Fruit fly (Drosophila melanogaster) whole organism, embryonic: ENCODE data around the gene CG10301.

Experiments used
- Abd-B ChIP-seq: fragments of 200-800 bp; sonication (Bioruptor generic); optimal IDR thresholded peaks from 2 replicates; lab custom pipeline; 2018; ENCODE audit warnings: missing biosample characterization, mild to moderate bottlenecking, missing genetic modification characterization, moderate library complexity
- BtbVII ChIP-seq: fragments of 200-800 bp; sonication (Bioruptor generic); optimal IDR thresholded peaks from 3 replicates; lab custom pipeline; 2017; ENCODE audit warnings: missing biosample characterization, mild to moderate bottlenecking, missing genetic modification characterization
- CG12071 ChIP-seq: fragments of 200-800 bp; sonication (Bioruptor generic); optimal IDR thresholded peaks from 3 replicates; lab custom pipeline; 2018; ENCODE audit warnings: missing biosample characterization, mild to moderate bottlenecking, missing genetic modification characterization
- CG12219 ChIP-seq: fragments of 200-800 bp; sonication (Bioruptor generic); optimal IDR thresholded peaks from 3 replicates; lab custom pipeline; 2018; ENCODE audit warnings: missing biosample characterization, mild to moderate bottlenecking, missing genetic modification characterization
- CG12299 ChIP-seq: fragments of 200-800 bp; sonication (Bioruptor generic); optimal IDR thresholded peaks from 2 replicates; lab custom pipeline; 2018; ENCODE audit warnings: missing biosample characterization, mild to moderate bottlenecking, missing genetic modification characterization
- CG1233 ChIP-seq: fragments of 200-800 bp; sonication (Bioruptor generic); optimal IDR thresholded peaks from 4 replicates; lab custom pipeline; 2018; ENCODE audit warnings: missing biosample characterization, mild to moderate bottlenecking, missing genetic modification characterization
- CG12659 ChIP-seq: fragments of 200-800 bp; sonication (Bioruptor generic); optimal IDR thresholded peaks from 3 replicates; lab custom pipeline; 2017; ENCODE audit warnings: mild to moderate bottlenecking, missing biosample characterization, missing genetic modification reagents, missing genetic modification characterization
- CG14860 ChIP-seq: fragments of 200-800 bp; sonication (Bioruptor generic); IDR thresholded peaks from 3 replicates; pipeline ENCODE4 v1.3.6; 2022; ENCODE audit warnings: missing biosample characterization, missing genetic modification characterization; ENCODE audit not compliant: partially characterized antibody
- CG17186 ChIP-seq: fragments of 200-800 bp; sonication (Bioruptor generic); optimal IDR thresholded peaks from 3 replicates; lab custom pipeline; 2017; ENCODE audit warnings: missing biosample characterization, missing genetic modification reagents, missing genetic modification characterization
- CG18619 ChIP-seq: fragments of 200-800 bp; sonication (Bioruptor generic); optimal IDR thresholded peaks from 3 replicates; lab custom pipeline; 2017; ENCODE audit warnings: missing biosample characterization, mild to moderate bottlenecking, missing genetic modification characterization
- CG33557 ChIP-seq: fragments of 200-800 bp; sonication (Bioruptor generic); optimal IDR thresholded peaks from 2 replicates; lab custom pipeline; 2019; ENCODE audit warnings: missing biosample characterization, mild to moderate bottlenecking, missing genetic modification characterization, moderate library complexity
- CG42726 ChIP-seq: fragments of 200-800 bp; sonication (Bioruptor generic); IDR thresholded peaks from 2 replicates; pipeline ENCODE4 v1.3.6; 2022; ENCODE audit warnings: missing biosample characterization, missing genetic modification characterization; ENCODE audit not compliant: partially characterized antibody
- CG4282 ChIP-seq: fragments of 200-800 bp; sonication (Bioruptor generic); optimal IDR thresholded peaks from 2 replicates; lab custom pipeline; 2016; ENCODE audit warnings: missing biosample characterization, missing genetic modification characterization
- CG4424 ChIP-seq: fragments of 200-800 bp; sonication (Bioruptor generic); optimal IDR thresholded peaks from 3 replicates; lab custom pipeline; 2016; ENCODE audit warnings: missing biosample characterization, missing genetic modification characterization
- CG4730 ChIP-seq: fragments of 200-800 bp; sonication (Bioruptor generic); IDR thresholded peaks from 2 replicates; pipeline ENCODE4 v1.3.6; 2022; ENCODE audit warnings: missing biosample characterization, missing genetic modification characterization
- CG7839 ChIP-seq: fragments of 200-800 bp; sonication (Bioruptor generic); optimal IDR thresholded peaks from 3 replicates; lab custom pipeline; 2018; ENCODE audit warnings: missing biosample characterization, mild to moderate bottlenecking, missing genetic modification characterization, moderate library complexity
- CkIIα-i1 ChIP-seq: fragments of 200-800 bp; sonication (Bioruptor generic); IDR thresholded peaks from 2 replicates; pipeline ENCODE4 v1.3.6; 2022; ENCODE audit warnings: missing biosample characterization, missing genetic modification characterization
- Dll ChIP-seq: fragments of 200-800 bp; sonication (Bioruptor generic); IDR thresholded peaks from 4 replicates; pipeline ENCODE4 v1.3.6; 2022; ENCODE audit warnings: missing biosample characterization, missing genetic modification characterization; ENCODE audit not compliant: partially characterized antibody
- Fer3 ChIP-seq: fragments of 200-800 bp; sonication (Bioruptor generic); optimal IDR thresholded peaks from 2 replicates; lab custom pipeline; 2018; ENCODE audit warnings: missing biosample characterization, mild to moderate bottlenecking, missing genetic modification characterization, moderate library complexity
- HLH3B ChIP-seq: fragments of 200-800 bp; sonication (Bioruptor generic); IDR thresholded peaks from 2 replicates; pipeline ENCODE4 v1.3.6; 2022; ENCODE audit warnings: missing biosample characterization, missing genetic modification characterization
- HmgZ ChIP-seq: fragments of 200-800 bp; sonication (Bioruptor generic); optimal IDR thresholded peaks from 2 replicates; lab custom pipeline; 2018; ENCODE audit warnings: missing biosample characterization, mild to moderate bottlenecking, missing genetic modification characterization
- Hr3 ChIP-seq: fragments of 200-800 bp; sonication (Bioruptor generic); optimal IDR thresholded peaks from 3 replicates; lab custom pipeline; 2016; ENCODE audit warnings: missing biosample characterization, missing genetic modification characterization
- MESR4 ChIP-seq: fragments of 200-800 bp; sonication (Bioruptor generic); optimal IDR thresholded peaks from 2 replicates; lab custom pipeline; 2018; ENCODE audit warnings: missing biosample characterization, mild to moderate bottlenecking, missing genetic modification characterization, moderate library complexity
- NFAT ChIP-seq: fragments of 200-800 bp; sonication (Bioruptor generic); IDR thresholded peaks from 2 replicates; pipeline ENCODE4 v1.3.6; 2022; ENCODE audit warnings: missing biosample characterization, missing genetic modification characterization
- Rfx ChIP-seq: fragments of 200-800 bp; sonication (Bioruptor generic); IDR thresholded peaks from 2 replicates; pipeline ENCODE4 v1.3.6; 2022; ENCODE audit warnings: missing biosample characterization, missing genetic modification characterization
- Ssrp ChIP-seq: fragments of 200-800 bp; sonication (Bioruptor generic); optimal IDR thresholded peaks from 2 replicates; lab custom pipeline; 2018; ENCODE audit warnings: missing biosample characterization, mild to moderate bottlenecking, missing genetic modification characterization, moderate library complexity
- ac ChIP-seq: fragments of 200-800 bp; sonication (Bioruptor generic); optimal IDR thresholded peaks from 3 replicates; lab custom pipeline; 2017; ENCODE audit warnings: missing biosample characterization, mild to moderate bottlenecking, missing genetic modification characterization
- al ChIP-seq: fragments of 200-800 bp; sonication (Bioruptor generic); IDR thresholded peaks from 2 replicates; pipeline ENCODE4 v1.3.6; 2022; ENCODE audit warnings: missing biosample characterization, missing genetic modification characterization
- aop ChIP-seq: fragments of 200-800 bp; sonication (Bioruptor generic); IDR thresholded peaks from 2 replicates; pipeline ENCODE4 v1.3.6; 2022; ENCODE audit warnings: missing biosample characterization, missing genetic modification characterization
- ap ChIP-seq: fragments of 200-800 bp; sonication (Bioruptor generic); IDR thresholded peaks from 2 replicates; pipeline ENCODE4 v1.3.6; 2022; ENCODE audit warnings: missing biosample characterization, missing genetic modification characterization
- ase ChIP-seq: fragments of 200-800 bp; sonication (Bioruptor generic); IDR thresholded peaks from 3 replicates; pipeline ENCODE4 v1.3.6; 2022; ENCODE audit warnings: missing biosample characterization, missing genetic modification characterization
- az2 ChIP-seq: fragments of 200-800 bp; sonication (Bioruptor generic); optimal IDR thresholded peaks from 3 replicates; lab custom pipeline; 2016; ENCODE audit warnings: missing biosample characterization, missing genetic modification characterization
- bcd ChIP-seq: fragments of 200-800 bp; sonication (Bioruptor generic); optimal IDR thresholded peaks from 2 replicates; lab custom pipeline; 2017; ENCODE audit warnings: missing biosample characterization, mild to moderate bottlenecking, missing genetic modification characterization
- cad ChIP-seq: fragments of >200 bp; optimal IDR thresholded peaks from 2 replicates; lab custom pipeline; 2017; ENCODE audit warnings: missing biosample characterization, missing genetic modification characterization
- caup ChIP-seq: fragments of 200-800 bp; sonication (Bioruptor generic); optimal IDR thresholded peaks from 3 replicates; lab custom pipeline; 2017; ENCODE audit warnings: missing biosample characterization, mild to moderate bottlenecking, missing genetic modification characterization, moderate library complexity; ENCODE audit not compliant: severe bottlenecking
- dati ChIP-seq: fragments of 200-800 bp; sonication (Bioruptor generic); IDR thresholded peaks from 2 replicates; pipeline ENCODE4 v1.3.6; 2022; ENCODE audit warnings: missing biosample characterization, missing genetic modification characterization
- gt ChIP-seq: fragments of 200-800 bp; sonication (Bioruptor generic); IDR thresholded peaks from 2 replicates; pipeline ENCODE4 v1.3.6; 2022; ENCODE audit warnings: missing biosample characterization, missing genetic modification characterization
- inv ChIP-seq: fragments of 200-800 bp; sonication (Bioruptor generic); IDR thresholded peaks from 2 replicates; pipeline ENCODE4 v1.3.6; 2022; ENCODE audit warnings: missing biosample characterization, missing genetic modification characterization; ENCODE audit not compliant: partially characterized antibody
- jing ChIP-seq: fragments of 200-800 bp; sonication (Bioruptor generic); optimal IDR thresholded peaks from 2 replicates; lab custom pipeline; 2018; ENCODE audit warnings: missing biosample characterization, mild to moderate bottlenecking, missing genetic modification characterization
- nmo ChIP-seq: fragments of 200-800 bp; sonication (Bioruptor generic); optimal IDR thresholded peaks from 2 replicates; lab custom pipeline; 2018; ENCODE audit warnings: missing biosample characterization, mild to moderate bottlenecking, missing genetic modification characterization, moderate library complexity
- p53 ChIP-seq: fragments of 200-800 bp; sonication (Bioruptor generic); optimal IDR thresholded peaks from 2 replicates; lab custom pipeline; 2016; ENCODE audit warnings: missing biosample characterization, missing genetic modification characterization
- pb ChIP-seq: fragments of 200-800 bp; sonication (Bioruptor generic); optimal IDR thresholded peaks from 3 replicates; lab custom pipeline; 2016; ENCODE audit warnings: missing biosample characterization, missing genetic modification characterization
- pita ChIP-seq: fragments of 200-800 bp; sonication (Bioruptor generic); optimal IDR thresholded peaks from 2 replicates; lab custom pipeline; 2017; ENCODE audit warnings: missing biosample characterization, mild to moderate bottlenecking, missing genetic modification characterization
- repo ChIP-seq: fragments of 200-800 bp; sonication (Bioruptor generic); optimal IDR thresholded peaks from 2 replicates; lab custom pipeline; 2016; ENCODE audit warnings: missing biosample characterization, missing genetic modification characterization
- ro ChIP-seq: fragments of 200-800 bp; sonication (Bioruptor generic); IDR thresholded peaks from 2 replicates; pipeline ENCODE4 v1.3.6; 2022; ENCODE audit warnings: missing biosample characterization, missing genetic modification characterization
- tup ChIP-seq: fragments of 200-800 bp; sonication (Bioruptor generic); optimal IDR thresholded peaks from 2 replicates; lab custom pipeline; 2016; ENCODE audit warnings: missing biosample characterization, mild to moderate bottlenecking, missing genetic modification characterization, moderate library complexity
- vnd ChIP-seq: fragments of 200-800 bp; sonication (Bioruptor generic); IDR thresholded peaks from 3 replicates; pipeline ENCODE4 v1.3.6; 2022; ENCODE audit warnings: missing biosample characterization, missing genetic modification characterization; ENCODE audit not compliant: partially characterized antibody
- vvl ChIP-seq: fragments of 200-800 bp; sonication (Bioruptor generic); IDR thresholded peaks from 2 replicates; pipeline ENCODE4 v1.3.6; 2022; ENCODE audit warnings: missing biosample characterization, missing genetic modification characterization
- zfh2 ChIP-seq: fragments of 200-800 bp; sonication (Bioruptor generic); optimal IDR thresholded peaks from 2 replicates; lab custom pipeline; 2016; ENCODE audit warnings: missing biosample characterization, missing genetic modification characterization

The CG10301 gene

dm6 chr3R:23760219-23761018 lies 50.5 kb downstream of the CG10301 start, which contains the start of gene SdhD (continued):
- TF ChIP-seq CG4730 (GFP tag; lab: Robert Waterston, UW), result no peak
- TF ChIP-seq Abd-B (GFP tag; lab: Kevin White, UChicago), result no peak
- no peak for TF ChIP-seq jing (GFP tag; lab: Kevin White, UChicago)
- peak; percentile 53 for TF ChIP-seq CG12659 (GFP tag; lab: Kevin White, UChicago)
- no peak for TF ChIP-seq pita
- TF ChIP-seq Rfx, result peak; percentile 35; the same call in 1 of the 2 replicates
- no peak for TF ChIP-seq dati (GFP tag; lab: Robert Waterston, UW)
- TF ChIP-seq vnd (GFP tag; lab: Robert Waterston, UW), result no peak
- TF ChIP-seq CG12071, result no peak
- TF ChIP-seq CG1233, result peak; percentile 14
- TF ChIP-seq Fer3 (tag; lab: Kevin White, UChicago), result no peak
- TF ChIP-seq CG18619, result no peak
- TF ChIP-seq zfh2, result peak; percentile 53
- peak; percentile 40; the same call in 1 of the 2 replicates for TF ChIP-seq vvl (GFP tag; lab: Robert Waterston, UW)
- no peak for TF ChIP-seq cad
- no peak for TF ChIP-seq NFAT
- TF ChIP-seq CG12299 (tag; lab: Kevin White, UChicago), result no peak
- no peak for TF ChIP-seq gt (GFP tag; lab: Robert Waterston, UW)
- TF ChIP-seq CG42726 (GFP tag; lab: Robert Waterston, UW), result no peak
- no peak for TF ChIP-seq bcd (GFP tag; lab: Kevin White, UChicago)
- no peak for TF ChIP-seq Hr3 (GFP tag; lab: Kevin White, UChicago)
- no peak for TF ChIP-seq caup (GFP tag; lab: Kevin White, UChicago)
- TF ChIP-seq ro (GFP tag; lab: Robert Waterston, UW), result no peak
- TF ChIP-seq CG4424 (GFP tag; lab: Kevin White, UChicago), result no peak
- TF ChIP-seq CG14860 (GFP tag; lab: Robert Waterston, UW), result 0 out of 3 replicates have a peak, but pooled peaks have one; percentile 7
- TF ChIP-seq BtbVII (GFP tag; lab: Kevin White, UChicago), result no peak
- no peak for TF ChIP-seq CG4282 (GFP tag; lab: Kevin White, UChicago)
- TF ChIP-seq CG7839 (tag; lab: Kevin White, UChicago), result peak; percentile 3
- TF ChIP-seq al, result no peak
- no peak for TF ChIP-seq aop (GFP tag; lab: Robert Waterston, UW)
- peak; percentile 21 for TF ChIP-seq repo (GFP tag; lab: Kevin White, UChicago)
- TF ChIP-seq ase, result no peak
- TF ChIP-seq pb (GFP tag; lab: Kevin White, UChicago), result no peak
- TF ChIP-seq Dll, result peak; percentile 55; the same call in 1 of the 4 replicates
- no peak for TF ChIP-seq Ssrp
- peak; percentile 55 for TF ChIP-seq HmgZ
- no peak for TF ChIP-seq ac (GFP tag; lab: Kevin White, UChicago)
- no peak for TF ChIP-seq CG12219 (GFP tag; lab: Kevin White, UChicago)
- TF ChIP-seq CG33557, result no peak
- no peak for TF ChIP-seq CG17186 (GFP tag; lab: Kevin White, UChicago)
- TF ChIP-seq nmo (GFP tag; lab: Kevin White, UChicago), result peak; percentile 4
- TF ChIP-seq HLH3B (GFP tag; lab: Robert Waterston, UW), result no peak
- TF ChIP-seq ap, result no peak
- no peak for TF ChIP-seq inv (GFP tag; lab: Robert Waterston, UW)
- TF ChIP-seq az2, result no peak
- TF ChIP-seq tup (GFP tag; lab: Kevin White, UChicago), result no peak
- peak; percentile 80 for TF ChIP-seq MESR4 (GFP tag; lab: Kevin White, UChicago)
- TF ChIP-seq p53 (GFP tag; lab: Kevin White, UChicago), result no peak
- no peak for TF ChIP-seq CkIIα-i1 (GFP tag; lab: Robert Waterston, UW)
